Fruit fly (Drosophila melanogaster) whole organism, embryonic: Measurements from ENCODE around the gene CG6168.

Source experiments
- ATbp ChIP-seq: fragments of 200-800 bp; sonication (Bioruptor generic); optimal IDR thresholded peaks from 2 replicates; lab custom pipeline; 2017; ENCODE audit warnings: missing biosample characterization, mild to moderate bottlenecking, missing genetic modification characterization, missing genetic modification reagents
- Awh ChIP-seq: fragments of 200-800 bp; sonication (Bioruptor generic); IDR thresholded peaks from 2 replicates; pipeline ENCODE4, ENCODE4 v1.3.6; 2022; ENCODE audit warnings: missing biosample characterization, missing genetic modification characterization
- CG11398 ChIP-seq: fragments of 200-800 bp; sonication (Bioruptor generic); optimal IDR thresholded peaks from 2 replicates; lab custom pipeline; 2016; ENCODE audit warnings: missing biosample characterization, missing genetic modification characterization
- CG11504 ChIP-seq: fragments of 200-800 bp; sonication (Bioruptor generic); optimal IDR thresholded peaks from 3 replicates; lab custom pipeline; 2019; ENCODE audit warnings: missing biosample characterization, mild to moderate bottlenecking, missing genetic modification characterization, moderate library complexity
- CG11723 ChIP-seq: fragments of 200-800 bp; sonication (Bioruptor generic); optimal IDR thresholded peaks from 2 replicates; lab custom pipeline; 2017; ENCODE audit warnings: missing biosample characterization, mild to moderate bottlenecking, missing genetic modification characterization
- CG1233 ChIP-seq: fragments of 200-800 bp; sonication (Bioruptor generic); optimal IDR thresholded peaks from 4 replicates; lab custom pipeline; 2018; ENCODE audit warnings: missing biosample characterization, mild to moderate bottlenecking, missing genetic modification characterization
- CG13296 ChIP-seq: fragments of 200-800 bp; sonication (Bioruptor generic); optimal IDR thresholded peaks from 3 replicates; lab custom pipeline; 2018; ENCODE audit warnings: missing biosample characterization, mild to moderate bottlenecking, missing genetic modification characterization
- CG1529 ChIP-seq: fragments of 200-800 bp; sonication (Bioruptor generic); optimal IDR thresholded peaks from 3 replicates; lab custom pipeline; 2018; ENCODE audit warnings: missing biosample characterization, missing genetic modification characterization
- CG16779 ChIP-seq: fragments of 200-800 bp; sonication (Bioruptor generic); IDR thresholded peaks from 2 replicates; pipeline ENCODE4 v1.3.6; 2022; ENCODE audit warnings: missing biosample characterization, missing genetic modification characterization
- CG17912 ChIP-seq: fragments of 200-800 bp; sonication (Bioruptor generic); optimal IDR thresholded peaks from 2 replicates; lab custom pipeline; 2018; ENCODE audit warnings: missing biosample characterization, mild to moderate bottlenecking, missing genetic modification characterization
- CG1792 ChIP-seq: fragments of 200-800 bp; sonication (Bioruptor generic); optimal IDR thresholded peaks from 2 replicates; lab custom pipeline; 2016; ENCODE audit warnings: missing biosample characterization, missing genetic modification characterization
- CG2120 ChIP-seq: fragments of 200-800 bp; sonication (Bioruptor generic); optimal IDR thresholded peaks from 3 replicates; lab custom pipeline; 2016; ENCODE audit warnings: missing biosample characterization, missing genetic modification characterization
- CG42726 ChIP-seq: fragments of 200-800 bp; sonication (Bioruptor generic); IDR thresholded peaks from 2 replicates; pipeline ENCODE4 v1.3.6; 2022; ENCODE audit warnings: missing biosample characterization, missing genetic modification characterization; ENCODE audit not compliant: partially characterized antibody
- CG4424 ChIP-seq: fragments of 200-800 bp; sonication (Bioruptor generic); optimal IDR thresholded peaks from 3 replicates; lab custom pipeline; 2016; ENCODE audit warnings: missing biosample characterization, missing genetic modification characterization
- D ChIP-seq, 2 experiments: fragments of 200-800 bp in 1 of 2; fragments of >200 bp in 1 of 2; sonication (Bioruptor generic) in 1 of 2; optimal IDR thresholded peaks; 2 replicates in 1 of 2; 3 replicates in 1 of 2; lab custom pipeline; 2017; ENCODE audit warnings: mild to moderate bottlenecking in 1 of 2, missing biosample characterization in 1 of 2, missing genetic modification characterization in 1 of 2, missing genetic modification reagents in 1 of 2
- Dad ChIP-seq: fragments of 200-800 bp; sonication (Bioruptor generic); optimal IDR thresholded peaks from 3 replicates; lab custom pipeline; 2016; ENCODE audit warnings: missing biosample characterization, missing genetic modification characterization
- Doc3 ChIP-seq: fragments of 200-800 bp; sonication (Bioruptor generic); IDR thresholded peaks from 3 replicates; pipeline ENCODE4 v1.3.6; 2022; ENCODE audit warnings: missing biosample characterization, missing genetic modification characterization; ENCODE audit not compliant: partially characterized antibody
- Drgx ChIP-seq: fragments of 200-800 bp; sonication (Bioruptor generic); IDR thresholded peaks from 2 replicates; pipeline ENCODE4 v1.3.6; 2022; ENCODE audit warnings: missing biosample characterization, missing genetic modification characterization
- E2f2 ChIP-seq: fragments of 200-800 bp; sonication (Bioruptor generic); IDR thresholded peaks from 2 replicates; pipeline ENCODE4 v1.3.6; 2022; ENCODE audit warnings: missing biosample characterization, missing genetic modification characterization
- Gsc ChIP-seq: fragments of 200-800 bp; sonication (Bioruptor generic); IDR thresholded peaks from 2 replicates; pipeline ENCODE4 v1.3.6; 2022; ENCODE audit warnings: missing biosample characterization, missing genetic modification characterization
- Hmr ChIP-seq: fragments of 200-800 bp; sonication (Bioruptor generic); optimal IDR thresholded peaks from 3 replicates; lab custom pipeline; 2017; ENCODE audit warnings: mild to moderate bottlenecking, missing biosample characterization, missing genetic modification reagents, missing genetic modification characterization
- Hr78 ChIP-seq, 2 experiments: fragments of 200-800 bp in 1 of 2; fragments of >200 bp in 1 of 2; sonication (Bioruptor generic) in 1 of 2; optimal IDR thresholded peaks; 2 replicates each; lab custom pipeline; 2017 to 2019; ENCODE audit warnings: missing biosample characterization in 2 of 2, missing genetic modification characterization in 2 of 2, mild to moderate bottlenecking in 1 of 2, moderate library complexity in 1 of 2
- Max ChIP-seq: fragments of 200-800 bp; sonication (Bioruptor generic); optimal IDR thresholded peaks from 2 replicates; lab custom pipeline; 2016; ENCODE audit warnings: missing biosample characterization, mild to moderate bottlenecking, missing genetic modification characterization
- NC2β ChIP-seq: fragments of 200-800 bp; sonication (Bioruptor generic); optimal IDR thresholded peaks from 2 replicates; lab custom pipeline; 2016; ENCODE audit warnings: missing biosample characterization, missing genetic modification characterization
- Pdp1 ChIP-seq, 2 experiments: fragments of 200-800 bp; sonication (Bioruptor generic); optimal IDR thresholded peaks; 3 replicates each; lab custom pipeline; 2016; ENCODE audit warnings: missing biosample characterization in 2 of 2, missing genetic modification characterization in 2 of 2, mild to moderate bottlenecking in 1 of 2, moderate library complexity in 1 of 2
- Usf ChIP-seq: fragments of 200-800 bp; sonication (Bioruptor generic); optimal IDR thresholded peaks from 2 replicates; lab custom pipeline; 2017; ENCODE audit warnings: missing genotype, missing biosample characterization, missing genetic modification characterization
- ap ChIP-seq: fragments of 200-800 bp; sonication (Bioruptor generic); IDR thresholded peaks from 2 replicates; pipeline ENCODE4 v1.3.6; 2022; ENCODE audit warnings: missing biosample characterization, missing genetic modification characterization
- bbx ChIP-seq: fragments of 200-800 bp; sonication (Bioruptor generic); IDR thresholded peaks from 2 replicates; pipeline ENCODE4 v1.3.6; 2022; ENCODE audit warnings: missing biosample characterization, missing genetic modification characterization; ENCODE audit not compliant: partially characterized antibody
- bigmax ChIP-seq: fragments of 200-800 bp; sonication (Bioruptor generic); optimal IDR thresholded peaks from 2 replicates; lab custom pipeline; 2018; ENCODE audit warnings: missing biosample characterization, mild to moderate bottlenecking, missing genetic modification characterization
- chm ChIP-seq: fragments of 200-800 bp; sonication (Bioruptor generic); IDR thresholded peaks from 2 replicates; pipeline ENCODE4 v1.3.6; 2022; ENCODE audit warnings: missing biosample characterization, missing genetic modification characterization
- chn ChIP-seq: fragments of 200-800 bp; sonication (Bioruptor generic); optimal IDR thresholded peaks from 2 replicates; lab custom pipeline; 2016; ENCODE audit warnings: missing biosample characterization, missing genetic modification characterization
- dimm ChIP-seq: fragments of 200-800 bp; sonication (Bioruptor generic); IDR thresholded peaks from 2 replicates; pipeline ENCODE4 v1.3.6; 2022; ENCODE audit warnings: missing biosample characterization, missing genetic modification characterization
- eyg ChIP-seq: fragments of 200-800 bp; sonication (Bioruptor generic); optimal IDR thresholded peaks from 3 replicates; lab custom pipeline; 2016; ENCODE audit warnings: missing biosample characterization, missing genetic modification characterization
- ftz-f1 ChIP-seq: fragments of 200-800 bp; sonication (Bioruptor generic); optimal IDR thresholded peaks from 2 replicates; lab custom pipeline; 2016; ENCODE audit warnings: missing biosample characterization, missing genetic modification characterization
- gce ChIP-seq: fragments of 200-800 bp; sonication (Bioruptor generic); IDR thresholded peaks from 3 replicates; pipeline ENCODE4 v1.3.6; 2022; ENCODE audit warnings: missing biosample characterization, missing genetic modification characterization
- gsb-n ChIP-seq: fragments of 200-800 bp; sonication (Bioruptor generic); optimal IDR thresholded peaks from 3 replicates; lab custom pipeline; 2018; ENCODE audit warnings: missing biosample characterization, mild to moderate bottlenecking, missing genetic modification characterization
- jumu ChIP-seq: fragments of 200-800 bp; sonication (Bioruptor generic); optimal IDR thresholded peaks from 3 replicates; lab custom pipeline; 2016; ENCODE audit warnings: missing biosample characterization, missing genetic modification characterization
- maf-S ChIP-seq: fragments of 200-800 bp; sonication (Bioruptor generic); optimal IDR thresholded peaks from 2 replicates; lab custom pipeline; 2016; ENCODE audit warnings: missing biosample characterization, missing genetic modification characterization
- mam ChIP-seq: fragments of 200-800 bp; sonication (Bioruptor generic); optimal IDR thresholded peaks from 3 replicates; lab custom pipeline; 2016; ENCODE audit warnings: missing biosample characterization, missing genetic modification characterization
- peb ChIP-seq: fragments of 200-800 bp; sonication (Bioruptor generic); IDR thresholded peaks from 2 replicates; pipeline ENCODE4 v1.3.6; 2022; ENCODE audit warnings: missing biosample characterization, missing genetic modification characterization
- phol ChIP-seq: fragments of 200-800 bp; sonication (Bioruptor generic); optimal IDR thresholded peaks from 3 replicates; lab custom pipeline; 2018; ENCODE audit warnings: missing biosample characterization, mild to moderate bottlenecking, missing genetic modification characterization, moderate library complexity
- prd ChIP-seq, 3 experiments: fragments of >200 bp in 2 of 3; fragments of 200-800 bp in 1 of 3; sonication (Bioruptor generic) in 1 of 3; optimal IDR thresholded peaks in 2 of 3; IDR thresholded peaks in 1 of 3; 2 replicates in 2 of 3; 3 replicates in 1 of 3; pipeline versions ENCODE4 v1.3.6 to Lab custom; 2017 to 2022; ENCODE audit warnings: missing biosample characterization in 1 of 3, missing genetic modification characterization in 1 of 3
- pzg ChIP-seq: fragments of 200-800 bp; sonication (Bioruptor generic); optimal IDR thresholded peaks from 3 replicates; lab custom pipeline; 2018; ENCODE audit warnings: missing biosample characterization, mild to moderate bottlenecking, missing genetic modification characterization, moderate library complexity
- repo ChIP-seq: fragments of 200-800 bp; sonication (Bioruptor generic); optimal IDR thresholded peaks from 2 replicates; lab custom pipeline; 2016; ENCODE audit warnings: missing biosample characterization, missing genetic modification characterization
- sob ChIP-seq: fragments of 200-800 bp; sonication (Bioruptor generic); IDR thresholded peaks from 2 replicates; pipeline ENCODE4 v1.3.6; 2022; ENCODE audit warnings: missing biosample characterization, missing genetic modification characterization
- tgo ChIP-seq: fragments of 200-800 bp; sonication (Bioruptor generic); IDR thresholded peaks from 3 replicates; pipeline ENCODE4 v1.3.6; 2022; ENCODE audit warnings: missing biosample characterization, missing genetic modification characterization
- tin ChIP-seq: fragments of 200-800 bp; sonication (Bioruptor generic); optimal IDR thresholded peaks from 3 replicates; lab custom pipeline; 2016; ENCODE audit warnings: missing biosample characterization, missing genetic modification characterization
- trem ChIP-seq: fragments of 200-800 bp; optimal IDR thresholded peaks from 3 replicates; lab custom pipeline; 2019; ENCODE audit warnings: missing biosample characterization, mild to moderate bottlenecking, missing genetic modification characterization, moderate library complexity
- wor ChIP-seq: fragments of 200-800 bp; sonication (Bioruptor generic); IDR thresholded peaks from 2 replicates; pipeline ENCODE4 v1.3.6; 2022; ENCODE audit warnings: missing biosample characterization, missing genetic modification characterization
- yki ChIP-seq: fragments of >200 bp; optimal IDR thresholded peaks from 3 replicates; lab custom pipeline; 2018

Gene CG6168

DNA sequence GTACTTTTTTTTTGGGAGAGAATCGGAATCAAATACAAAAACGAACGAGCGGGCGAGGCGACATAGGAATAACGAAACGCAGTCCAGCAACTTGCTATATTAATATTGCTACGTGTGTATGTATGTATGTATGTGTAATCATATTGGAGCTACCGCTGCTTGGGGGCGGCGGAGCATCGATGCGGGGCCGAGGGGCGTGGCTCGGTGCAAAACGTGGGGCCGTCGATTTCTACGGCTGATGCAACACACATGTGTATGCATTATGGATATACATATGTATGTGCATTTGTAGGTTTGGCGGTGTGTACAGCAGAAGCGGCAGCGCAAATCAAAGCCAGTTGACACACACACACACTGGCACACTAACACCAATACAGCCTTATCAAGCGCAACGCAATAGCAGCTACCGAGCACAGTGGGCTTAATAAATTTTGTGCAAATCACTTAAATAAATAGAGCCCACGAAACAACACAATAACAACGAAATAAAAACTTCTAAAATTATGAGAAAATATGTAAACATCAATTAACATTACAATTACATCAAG, 29.3 kb downstream of the CG6168 start (continued):
- TF ChIP-seq maf-S (GFP tag; lab: Kevin White, UChicago) (no peak), D (optimal IDR thresholded peaks at IDR 0.05; lab: Kevin White, UChicago) (no peak), D (GFP tag; optimal IDR thresholded peaks at IDR 0.05; lab: Kevin White, UChicago) (no peak), phol (tag; lab: Kevin White, UChicago) (no peak), CG11398 (no peak), Dad (GFP tag; lab: Kevin White, UChicago) (no peak), Pdp1 (GFP tag; optimal IDR thresholded peaks at IDR 0.05; lab: Kevin White, UChicago) (peak in 1 of 2 experiments; percentile 48), tgo (GFP tag; lab: Robert Waterston, UW) (peak; percentile 47; the same call in 2 of the 3 replicates), Drgx (GFP tag; lab: Robert Waterston, UW) (peak; percentile 53; the same call in 1 of the 2 replicates), NC2β (GFP tag; lab: Kevin White, UChicago) (no peak), E2f2 (GFP tag; lab: Robert Waterston, UW) (0 out of 2 replicates have a peak, but pooled peaks have one; percentile 7), Gsc (GFP tag; lab: Robert Waterston, UW) (no peak), sob (GFP tag; lab: Robert Waterston, UW) (peak; percentile 45; the same call in 1 of the 2 replicates), chm (GFP tag; lab: Robert Waterston, UW) (peak; percentile 37; the same call in 1 of the 2 replicates), pzg (GFP tag; lab: Kevin White, UChicago) (no peak), dimm (GFP tag; lab: Robert Waterston, UW) (no peak), CG17912 (no peak), eyg (GFP tag; lab: Kevin White, UChicago) (no peak), CG13296 (peak; percentile 12), prd (optimal IDR thresholded peaks at IDR 0.05; lab: Kevin White, UChicago) (no peak), prd (GFP tag; IDR thresholded peaks at IDR 0.05; lab: Robert Waterston, UW) (peak; percentile 54; the same call in 2 of the 3 replicates), CG1792 (GFP tag; lab: Kevin White, UChicago) (no peak), bigmax (GFP tag; lab: Kevin White, UChicago) (no peak), CG2120 (GFP tag; lab: Kevin White, UChicago) (no peak), gsb-n (no peak), CG11723 (no peak), Usf (GFP tag; lab: Kevin White, UChicago) (no peak), chn (no peak), gce (GFP tag; lab: Robert Waterston, UW) (no peak), trem (tag; lab: Kevin White, UChicago) (no peak), wor (no peak), CG1529 (GFP tag; lab: Kevin White, UChicago) (no peak), ap (GFP tag; lab: Robert Waterston, UW) (0 out of 2 replicates have a peak, but pooled peaks have one; percentile 20), CG11504 (no peak), tin (GFP tag; lab: Kevin White, UChicago) (no peak), yki (lab: Kevin White, UChicago) (no peak), Max (GFP tag; lab: Kevin White, UChicago) (no peak), ATbp (GFP tag; lab: Kevin White, UChicago) (no peak), Doc3 (no peak), jumu (no peak), mam (GFP tag; lab: Kevin White, UChicago) (peak; percentile 3), CG42726 (GFP tag; lab: Robert Waterston, UW) (no peak), CG1233 (GFP tag; lab: Kevin White, UChicago) (no peak), Awh (GFP tag; lab: Robert Waterston, UW) (peak; percentile 26; the same call in 1 of the 2 replicates), repo (no peak), ftz-f1 (GFP tag; lab: Kevin White, UChicago) (no peak), Hr78 (GFP tag; optimal IDR thresholded peaks at IDR 0.05; lab: Kevin White, UChicago) (no peak), peb (GFP tag; lab: Robert Waterston, UW) (no peak; the same call in 1 of the 2 replicates), CG4424 (no peak), CG16779 (no peak), Hmr (peak; percentile 28), bbx (GFP tag; lab: Robert Waterston, UW) (no peak; the same call in 1 of the 2 replicates)
